Worm (Caenorhabditis elegans) whole organism, L3 larva: ENCODE results near the gene F46H5.11.

Experiments used
- ceh-82 ChIP-seq: fragments of 150-350 bp; optimal IDR thresholded peaks from 2 replicates; lab custom pipeline; 2014; ENCODE audit warnings: missing biosample characterization, missing genetic modification characterization
- daf-12 ChIP-seq: fragments of 150-350 bp; optimal IDR thresholded peaks from 2 replicates; lab custom pipeline; 2014; ENCODE audit warnings: missing biosample characterization, missing genetic modification reagents, missing genetic modification characterization
- elt-3 ChIP-seq, 3 experiments: fragments of 150-350 bp in 1 of 3; sonication (generic microtip) in 2 of 3; optimal IDR thresholded peaks; 2 replicates in 2 of 3; 4 replicates in 1 of 3; lab custom pipeline; 2014 to 2017; ENCODE audit warnings: missing biosample characterization in 3 of 3, missing genetic modification characterization in 3 of 3
- jun-1 ChIP-seq: fragments of 150-350 bp; optimal IDR thresholded peaks from 2 replicates; lab custom pipeline; 2014; ENCODE audit warnings: missing biosample characterization, missing genetic modification reagents, missing genetic modification characterization
- mdl-1 ChIP-seq: fragments of 150-350 bp; optimal IDR thresholded peaks from 2 replicates; lab custom pipeline; 2014; ENCODE audit warnings: missing biosample characterization, missing genetic modification characterization
- sea-2 ChIP-seq: fragments of 150-350 bp; sonication (generic microtip); optimal IDR thresholded peaks from 4 replicates; lab custom pipeline; 2014; ENCODE audit warnings: missing biosample characterization, missing genetic modification reagents, missing genetic modification characterization

DNA sequence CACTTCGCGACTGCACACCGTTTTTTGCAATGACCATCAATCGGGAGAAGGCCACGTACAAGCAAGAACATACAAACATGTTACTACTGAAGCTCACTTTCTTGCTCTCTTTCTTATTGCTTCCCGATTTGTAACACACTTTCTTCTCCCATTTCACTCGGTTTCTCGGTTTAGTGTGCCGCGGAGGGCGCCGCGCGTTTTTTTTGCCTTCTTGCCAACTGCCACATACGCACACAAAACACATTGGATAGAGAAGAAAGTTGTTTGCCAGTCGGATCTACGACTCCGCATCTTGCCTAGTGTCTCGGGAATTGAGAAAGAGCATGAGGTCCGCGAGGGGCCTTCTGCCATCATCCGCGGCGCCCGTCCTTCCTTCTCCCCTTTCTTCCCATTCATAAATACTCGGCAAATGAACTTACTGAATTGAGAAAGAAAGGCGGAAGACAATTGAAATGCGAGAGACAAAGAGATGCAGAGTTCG, 37.1 kb downstream of the F46H5.11 start:
- TF ChIP-seq jun-1 (tag; lab: Kevin White, UChicago) = no peak
- TF ChIP-seq mdl-1 = no peak
- no peak for TF ChIP-seq sea-2 (GFP tag; lab: Kevin White, UChicago)
- TF ChIP-seq elt-3 (tag; optimal IDR thresholded peaks at IDR 0.05; lab: Kevin White, UChicago) = no peak
- TF ChIP-seq ceh-82 (tag; lab: Kevin White, UChicago) = no peak
- no peak for TF ChIP-seq daf-12 (tag; lab: Kevin White, UChicago)
